Worm (Caenorhabditis elegans) whole organism, L2 larva: ENCODE results near the gene T04A8.13.

ENCODE experiments used
- C34F6.9 ChIP-seq: fragments of 150-350 bp; optimal IDR thresholded peaks from 2 replicates; lab custom pipeline; 2014; ENCODE audit warnings: missing biosample characterization, missing genetic modification characterization
- F13H6.1 ChIP-seq: sonication (generic microtip); optimal IDR thresholded peaks from 2 replicates; lab custom pipeline; 2016; ENCODE audit warnings: missing genetic modification characterization, missing compliant biosample characterization
- R02D3.7 ChIP-seq: fragments of 150-350 bp; optimal IDR thresholded peaks from 2 replicates; lab custom pipeline; 2014; ENCODE audit warnings: missing biosample characterization, missing genetic modification characterization
- Y55F3AM.14 ChIP-seq: fragments of 200-800 bp; sonication (Bioruptor generic); optimal IDR thresholded peaks from 2 replicates; lab custom pipeline; 2018; ENCODE audit warnings: mild to moderate bottlenecking, missing genetic modification characterization, missing compliant biosample characterization
- ZK546.5 ChIP-seq: sonication (generic microtip); optimal IDR thresholded peaks from 2 replicates; lab custom pipeline; 2017; ENCODE audit warnings: missing biosample characterization, missing genetic modification characterization
- aly-2 ChIP-seq: fragments of 150-350 bp; optimal IDR thresholded peaks from 2 replicates; lab custom pipeline; 2014; ENCODE audit warnings: missing biosample characterization, missing genetic modification characterization
- ama-1 ChIP-seq: fragments of 150-350 bp; optimal IDR thresholded peaks from 2 replicates; lab custom pipeline; 2018; ENCODE audit warnings: inconsistent platforms
- ceh-16 ChIP-seq: fragments of 150-350 bp; optimal IDR thresholded peaks from 2 replicates; lab custom pipeline; 2014; ENCODE audit warnings: missing biosample characterization, missing genetic modification characterization
- ceh-82 ChIP-seq: fragments of 150-350 bp; optimal IDR thresholded peaks from 2 replicates; lab custom pipeline; 2014; ENCODE audit warnings: missing biosample characterization, missing genetic modification characterization
- crh-2 ChIP-seq: sonication (generic microtip); optimal IDR thresholded peaks from 2 replicates; lab custom pipeline; 2017; ENCODE audit warnings: missing biosample characterization, missing genetic modification characterization
- dmd-4 ChIP-seq: sonication (generic microtip); optimal IDR thresholded peaks from 2 replicates; lab custom pipeline; 2017; ENCODE audit warnings: missing biosample characterization, missing genetic modification characterization
- egl-27 ChIP-seq: sonication (generic microtip); optimal IDR thresholded peaks from 3 replicates; lab custom pipeline; 2017; ENCODE audit warnings: missing biosample characterization, missing genetic modification reagents, missing genetic modification characterization
- elt-3 ChIP-seq: sonication (generic microtip); optimal IDR thresholded peaks from 2 replicates; lab custom pipeline; 2017; ENCODE audit warnings: missing biosample characterization, missing genetic modification characterization
- fos-1 ChIP-seq: fragments of 150-350 bp; optimal IDR thresholded peaks from 2 replicates; lab custom pipeline; 2014; ENCODE audit warnings: missing biosample characterization, missing genetic modification characterization
- gmeb-1 ChIP-seq: fragments of 150-350 bp; optimal IDR thresholded peaks from 2 replicates; lab custom pipeline; 2014; ENCODE audit warnings: missing biosample characterization, missing genetic modification characterization
- lin-13 ChIP-seq: fragments of 150-350 bp; optimal IDR thresholded peaks from 2 replicates; lab custom pipeline; 2014; ENCODE audit warnings: missing biosample characterization, missing genetic modification reagents, missing genetic modification characterization
- lin-39 ChIP-seq: fragments of 150-350 bp; optimal IDR thresholded peaks from 2 replicates; lab custom pipeline; 2014; ENCODE audit warnings: missing biosample characterization, missing genetic modification reagents, missing genetic modification characterization
- lsy-2 ChIP-seq, 2 experiments: fragments of 150-350 bp in 1 of 2; sonication (generic microtip) in 1 of 2; optimal IDR thresholded peaks; 2 replicates each; lab custom pipeline; 2014 to 2017; ENCODE audit warnings: missing biosample characterization in 2 of 2, missing genetic modification characterization in 2 of 2
- mbf-1 ChIP-seq: sonication (generic microtip); optimal IDR thresholded peaks from 2 replicates; lab custom pipeline; 2017; ENCODE audit warnings: missing biosample characterization, missing genetic modification characterization
- mdl-1 ChIP-seq, 2 experiments: fragments of 150-350 bp in 1 of 2; sonication (generic microtip) in 1 of 2; optimal IDR thresholded peaks; 2 replicates each; lab custom pipeline; 2017; ENCODE audit warnings: missing biosample characterization in 2 of 2, missing genetic modification characterization in 2 of 2
- nhr-11 ChIP-seq: fragments of 150-350 bp; optimal IDR thresholded peaks from 2 replicates; lab custom pipeline; 2014; ENCODE audit warnings: missing biosample characterization, missing genetic modification characterization
- nhr-12 ChIP-seq: fragments of 150-350 bp; optimal IDR thresholded peaks from 2 replicates; lab custom pipeline; 2014; ENCODE audit warnings: missing biosample characterization, missing genetic modification characterization
- nhr-129 ChIP-seq: fragments of 150-350 bp; optimal IDR thresholded peaks from 2 replicates; lab custom pipeline; 2014; ENCODE audit warnings: missing biosample characterization, missing genetic modification characterization
- nhr-21 ChIP-seq: fragments of 150-350 bp; optimal IDR thresholded peaks from 2 replicates; lab custom pipeline; 2014; ENCODE audit warnings: missing biosample characterization, missing genetic modification characterization
- nhr-25 ChIP-seq: fragments of 150-350 bp; sonication (generic microtip); optimal IDR thresholded peaks from 3 replicates; lab custom pipeline; 2014; ENCODE audit warnings: missing biosample characterization, missing genetic modification characterization
- nhr-6 ChIP-seq: fragments of 150-350 bp; optimal IDR thresholded peaks from 2 replicates; lab custom pipeline; 2014; ENCODE audit warnings: missing biosample characterization, missing genetic modification characterization
- nhr-77 ChIP-seq: fragments of 150-350 bp; optimal IDR thresholded peaks from 2 replicates; lab custom pipeline; 2014; ENCODE audit warnings: missing biosample characterization, missing genetic modification characterization
- peb-1 ChIP-seq: fragments of 150-350 bp; optimal IDR thresholded peaks from 2 replicates; lab custom pipeline; 2014; ENCODE audit warnings: missing biosample characterization, missing genetic modification characterization
- sma-3 ChIP-seq: sonication (generic microtip); optimal IDR thresholded peaks from 2 replicates; lab custom pipeline; 2016; ENCODE audit warnings: missing genetic modification reagents, missing genetic modification characterization, missing compliant biosample characterization
- sma-9 ChIP-seq, 2 experiments: fragments of 150-350 bp in 1 of 2; sonication (generic microtip) in 1 of 2; optimal IDR thresholded peaks; 2 replicates each; lab custom pipeline; 2014 to 2016; ENCODE audit warnings: missing genetic modification characterization in 2 of 2, mild to moderate bottlenecking in 1 of 2, missing biosample characterization in 1 of 2, missing compliant biosample characterization in 1 of 2, missing genetic modification reagents in 1 of 2, moderate library complexity in 1 of 2
- snpc-4 ChIP-seq: fragments of 150-350 bp; optimal IDR thresholded peaks from 2 replicates; lab custom pipeline; 2014; ENCODE audit warnings: missing biosample characterization, missing genetic modification characterization
- unc-39 ChIP-seq: fragments of 150-350 bp; optimal IDR thresholded peaks from 2 replicates; lab custom pipeline; 2014; ENCODE audit warnings: missing biosample characterization, missing genetic modification characterization
- unc-55 ChIP-seq: fragments of 150-350 bp; sonication (generic microtip); optimal IDR thresholded peaks from 3 replicates; lab custom pipeline; 2014; ENCODE audit warnings: missing biosample characterization, missing genetic modification reagents, missing genetic modification characterization
- unc-62 ChIP-seq: fragments of 150-350 bp; optimal IDR thresholded peaks from 2 replicates; lab custom pipeline; 2014; ENCODE audit warnings: missing biosample characterization, missing genetic modification reagents, missing genetic modification characterization
- zag-1 ChIP-seq: fragments of 150-350 bp; optimal IDR thresholded peaks from 2 replicates; lab custom pipeline; 2014; ENCODE audit warnings: missing biosample characterization, missing genetic modification characterization
- ztf-11 ChIP-seq: sonication (generic microtip); optimal IDR thresholded peaks from 2 replicates; lab custom pipeline; 2017; ENCODE audit warnings: missing biosample characterization, missing genetic modification characterization
- ztf-4 ChIP-seq: fragments of 150-350 bp; optimal IDR thresholded peaks from 2 replicates; lab custom pipeline; 2014; ENCODE audit warnings: missing biosample characterization, missing genetic modification characterization

The T04A8.13 gene

DNA sequence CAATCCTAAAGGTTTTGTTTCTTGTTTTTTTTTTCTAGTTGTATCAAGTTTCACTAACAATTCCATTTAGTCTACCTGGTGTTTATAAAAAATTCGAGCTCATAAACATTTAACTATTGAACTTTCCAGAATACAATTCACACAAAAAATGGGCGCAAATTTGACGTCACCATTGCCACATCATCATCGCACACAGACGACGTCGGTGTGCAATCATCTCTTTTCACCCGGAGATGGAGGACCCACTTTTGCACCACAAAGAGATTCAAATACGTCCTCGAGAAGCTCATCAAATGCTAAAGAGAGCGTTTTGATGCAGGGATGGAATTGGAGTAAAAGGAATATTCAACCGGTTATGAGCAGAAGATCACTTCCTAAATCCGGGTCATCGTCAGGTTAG, 47.4 kb upstream of the T04A8.13 start:
- TF ChIP-seq crh-2 (tag; lab: Kevin White, UChicago) (peak; percentile 36), ztf-11 (tag; lab: Kevin White, UChicago) (no peak), unc-62 (GFP tag; lab: Kevin White, UChicago) (no peak)

ce11 chrIII:4665272-4665671, 41.5 kb upstream of the T04A8.13 start, which contains the start of gene T23F11.4:
Gene T23F11.4 (minus strand): TSS chrIII:4665372.
- no peak for TF ChIP-seq lin-13 (GFP tag; lab: Kevin White, UChicago)
- TF ChIP-seq, all 48 proteins: peak for 0

- TF ChIP-seq unc-55 (GFP tag; lab: Kevin White, UChicago) (peak; percentile 67), Y55F3AM.14 (GFP tag; lab: Kevin White, UChicago) (no peak), crh-2 (tag; lab: Kevin White, UChicago) (peak; percentile 25), nhr-11 (tag; lab: Kevin White, UChicago) (no peak), sma-3 (GFP tag; lab: Kevin White, UChicago) (peak; percentile 52), egl-27 (tag; lab: Kevin White, UChicago) (no peak), nhr-129 (peak; percentile 61), nhr-25 (tag; lab: Kevin White, UChicago) (peak; percentile 73), sma-9 (GFP tag; optimal IDR thresholded peaks at IDR 0.05; lab: Kevin White, UChicago) (peak; percentile 49), sma-9 (tag; optimal IDR thresholded peaks at IDR 0.05; lab: Kevin White, UChicago) (no peak), ztf-11 (tag; lab: Kevin White, UChicago) (no peak), nhr-21 (tag; lab: Kevin White, UChicago) (peak; percentile 47), aly-2 (tag; lab: Kevin White, UChicago) (no peak), zag-1 (tag; lab: Kevin White, UChicago) (peak; percentile 46), fos-1 (tag; lab: Kevin White, UChicago) (peak; percentile 7), lin-13 (GFP tag; lab: Kevin White, UChicago) (peak; percentile 29), dmd-4 (tag; lab: Kevin White, UChicago) (no peak), unc-62 (GFP tag; lab: Kevin White, UChicago) (no peak), C34F6.9 (tag; lab: Kevin White, UChicago) (peak; percentile 70), ceh-16 (tag; lab: Kevin White, UChicago) (peak; percentile 2), ceh-82 (tag; lab: Kevin White, UChicago) (no peak), gmeb-1 (tag; lab: Kevin White, UChicago) (no peak), nhr-77 (tag; lab: Kevin White, UChicago) (no peak), peb-1 (tag; lab: Kevin White, UChicago) (no peak), nhr-6 (tag; lab: Kevin White, UChicago) (peak; percentile 34), ama-1 (lab: Kevin White, UChicago) (no peak), elt-3 (no peak), lsy-2 (tag; optimal IDR thresholded peaks at IDR 0.05; lab: Kevin White, UChicago) (peak in 1 of 2 experiments; percentile 52), ztf-4 (tag; lab: Kevin White, UChicago) (no peak), mdl-1 (tag; optimal IDR thresholded peaks at IDR 0.05; lab: Kevin White, UChicago) (peak; percentile 5 to 15), F13H6.1 (tag; lab: Kevin White, UChicago) (peak; percentile 65)
Observed at ce11 chrIII:4666753-4667400, 39.9 kb upstream of the T04A8.13 start.

DNA sequence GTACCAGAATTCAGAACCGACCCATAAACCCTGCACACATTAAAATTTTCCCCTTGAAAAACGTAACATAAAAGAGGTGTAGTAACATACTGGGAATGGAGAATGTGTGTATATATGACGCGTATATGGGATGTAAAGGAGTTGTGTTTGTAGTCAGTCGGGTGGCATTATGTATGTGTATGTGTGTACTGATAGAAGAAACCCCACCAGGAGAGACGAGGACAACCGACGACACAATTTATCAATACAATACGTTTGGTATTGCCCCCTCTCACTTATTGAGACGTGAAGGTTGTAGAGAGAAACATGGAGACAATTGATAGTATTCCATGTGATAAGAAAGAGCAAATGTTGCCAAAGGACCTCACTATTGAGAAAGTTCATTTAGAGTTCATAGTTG, 38.7 kb upstream of the T04A8.13 start:
- no peak for TF ChIP-seq unc-39 (tag; lab: Kevin White, UChicago)
- TF ChIP-seq fos-1 (tag; lab: Kevin White, UChicago) = peak; percentile 58
- peak; percentile 10 for TF ChIP-seq gmeb-1 (tag; lab: Kevin White, UChicago)
- no peak for TF ChIP-seq unc-55 (GFP tag; lab: Kevin White, UChicago)
- TF ChIP-seq nhr-129 = peak; percentile 5
- TF ChIP-seq, all 48 proteins: peak for 3

DNA sequence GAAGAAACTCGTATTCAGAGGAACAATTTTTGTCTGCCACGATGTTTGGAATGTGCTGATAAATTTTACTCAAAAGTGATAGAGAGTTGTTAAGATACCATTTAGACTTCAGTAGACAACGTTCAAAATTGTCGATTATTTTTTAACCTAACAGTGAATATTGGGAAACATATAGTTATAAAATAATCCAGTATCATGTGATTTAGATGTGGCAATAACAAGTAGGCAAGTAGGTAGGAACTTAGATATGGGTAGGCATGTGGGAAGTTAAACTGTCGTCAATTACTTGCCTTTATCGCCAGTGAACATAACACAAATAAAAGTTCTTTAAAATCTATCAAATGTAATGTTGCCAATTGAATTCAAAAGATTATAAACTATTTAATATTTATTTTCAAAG, 35.3 kb upstream of the T04A8.13 start, which contains the start of gene T23F11.11:
TSS of gene T23F11.11 (minus strand) at position 101 of the 400 bp plus-strand sequence.
- TF ChIP-seq C34F6.9 (tag; lab: Kevin White, UChicago) = no peak
- TF ChIP-seq mbf-1 (tag; lab: Kevin White, UChicago) = no peak
- no peak for TF ChIP-seq R02D3.7 (tag; lab: Kevin White, UChicago)
- no peak for TF ChIP-seq mdl-1 (tag; optimal IDR thresholded peaks at IDR 0.05; lab: Kevin White, UChicago)
- no peak for TF ChIP-seq nhr-12 (tag; lab: Kevin White, UChicago)
- TF ChIP-seq ZK546.5 = no peak
- no peak for TF ChIP-seq aly-2 (tag; lab: Kevin White, UChicago)
- TF ChIP-seq gmeb-1 (tag; lab: Kevin White, UChicago) = no peak
- TF ChIP-seq fos-1 (tag; lab: Kevin White, UChicago) = no peak
- no peak for TF ChIP-seq nhr-11 (tag; lab: Kevin White, UChicago)
- no peak for TF ChIP-seq lin-39 (tag; lab: Kevin White, UChicago)
- no peak for TF ChIP-seq ama-1 (lab: Kevin White, UChicago)
- no peak for TF ChIP-seq unc-62 (GFP tag; lab: Kevin White, UChicago)
- no peak for TF ChIP-seq crh-2 (tag; lab: Kevin White, UChicago)
- TF ChIP-seq snpc-4 (tag; lab: Kevin White, UChicago) = no peak
